Fruit fly (Drosophila melanogaster) whole organism, prepupa: Measurements from ENCODE around the gene HHEX.

Source experiments
- CG10631 ChIP-seq: fragments of 200-800 bp; sonication (Bioruptor generic); optimal IDR thresholded peaks from 2 replicates; lab custom pipeline; 2016; ENCODE audit warnings: missing biosample characterization, missing genetic modification characterization
- CG11902 ChIP-seq: fragments of 200-800 bp; sonication (Bioruptor generic); optimal IDR thresholded peaks from 3 replicates; lab custom pipeline; 2016; ENCODE audit warnings: missing biosample characterization, missing genetic modification characterization
- CG15336 ChIP-seq: fragments of 200-800 bp; sonication (Bioruptor generic); IDR thresholded peaks from 2 replicates; pipeline ENCODE4 v1.3.6; 2022; ENCODE audit warnings: missing biosample characterization, missing genetic modification characterization
- CG3032 ChIP-seq: fragments of 200-800 bp; optimal IDR thresholded peaks from 2 replicates; lab custom pipeline; 2019; ENCODE audit warnings: missing biosample characterization, mild to moderate bottlenecking, missing genetic modification characterization, moderate library complexity
- CG34406 ChIP-seq: fragments of 200-800 bp; sonication (Bioruptor generic); optimal IDR thresholded peaks from 3 replicates; lab custom pipeline; 2016; ENCODE audit warnings: missing biosample characterization, missing genetic modification characterization
- CG3919 ChIP-seq: fragments of 200-800 bp; sonication (Bioruptor generic); optimal IDR thresholded peaks from 3 replicates; lab custom pipeline; 2016; ENCODE audit warnings: missing biosample characterization, missing genetic modification characterization
- CG6792 ChIP-seq: fragments of 200-800 bp; sonication (Bioruptor generic); optimal IDR thresholded peaks from 3 replicates; lab custom pipeline; 2016; ENCODE audit warnings: missing biosample characterization, missing genetic modification characterization
- achi ChIP-seq: fragments of 200-800 bp; sonication (Bioruptor generic); optimal IDR thresholded peaks from 3 replicates; lab custom pipeline; 2016; ENCODE audit warnings: missing biosample characterization, missing genetic modification characterization
- salr ChIP-seq, 2 experiments: fragments of 200-800 bp; sonication (Bioruptor generic); optimal IDR thresholded peaks; 3 replicates each; lab custom pipeline; 2016 to 2018; ENCODE audit warnings: missing biosample characterization in 2 of 2, missing genetic modification characterization in 2 of 2, mild to moderate bottlenecking in 1 of 2

dm6 chr3R:21071312-21071711 is 9.4 kb downstream of the HHEX start:
- TF ChIP-seq achi (GFP tag; lab: Kevin White, UChicago) (no peak), CG3919 (no peak), salr (GFP tag; optimal IDR thresholded peaks at IDR 0.05; lab: Kevin White, UChicago) (no peak), CG3032 (tag; lab: Kevin White, UChicago) (no peak), CG11902 (GFP tag; lab: Kevin White, UChicago) (no peak), CG10631 (GFP tag; lab: Kevin White, UChicago) (no peak), CG6792 (no peak), CG34406 (GFP tag; lab: Kevin White, UChicago) (no peak), CG15336 (GFP tag; lab: Robert Waterston, UW) (no peak)
